Worm (Caenorhabditis elegans): ENCODE results near the gene srlf-30.

DNA sequence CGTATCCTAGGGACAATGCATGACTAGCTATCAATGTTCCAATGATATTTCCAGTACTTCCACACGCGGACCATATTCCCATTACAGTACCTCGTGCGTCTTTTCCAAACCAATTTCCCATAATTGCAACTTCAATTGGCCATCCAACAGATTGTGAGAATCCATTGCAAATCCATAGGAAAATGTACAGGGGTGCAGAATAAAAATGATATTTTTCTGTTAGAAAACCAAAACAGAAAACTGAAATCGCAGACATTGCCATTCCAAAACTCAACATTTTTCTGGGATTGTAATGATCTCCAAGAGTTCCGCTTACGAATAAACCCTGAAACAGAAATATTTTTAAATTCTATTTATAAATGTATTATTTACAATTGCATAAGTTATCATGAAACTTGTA lies 49.0 kb upstream of the srlf-30 start:
- TF ChIP-seq fax-1 (tag; optimal IDR thresholded peaks at IDR 0.05) (no peak), K02D7.2 (tag; optimal IDR thresholded peaks at IDR 0.05) (no peak), nhr-11 (tag; optimal IDR thresholded peaks at IDR 0.05) (no peak), ceh-24 (tag; optimal IDR thresholded peaks at IDR 0.05) (no peak), pha-4 (tag; optimal IDR thresholded peaks at IDR 0.05) (no peak), ama-1 (optimal IDR thresholded peaks at IDR 0.05) (no peak), lim-6 (tag; optimal IDR thresholded peaks at IDR 0.05) (no peak), hlh-6 (tag; optimal IDR thresholded peaks at IDR 0.05) (no peak), elt-2 (tag; optimal IDR thresholded peaks at IDR 0.05) (no peak), pat-9 (tag; optimal IDR thresholded peaks at IDR 0.05) (no peak), unc-86 (tag; optimal IDR thresholded peaks at IDR 0.05) (no peak), unc-42 (tag; optimal IDR thresholded peaks at IDR 0.05) (no peak), syd-9 (tag; optimal IDR thresholded peaks at IDR 0.05) (no peak)
